Worm (Caenorhabditis elegans) whole organism, L4 larva: ENCODE results near the gene K05D4.9.

ENCODE experiments used
- aha-1 ChIP-seq: fragments of 150-350 bp; peaks from one replicate; lab custom pipeline; 2014; ENCODE audit warnings: missing biosample characterization, missing genetic modification characterization
- lin-1 ChIP-seq: fragments of 200-800 bp; sonication (Bioruptor generic); IDR thresholded peaks from 2 replicates; pipeline ENCODE4 v1.3.6; 2022; ENCODE audit warnings: missing genetic modification reagents, missing genetic modification characterization, missing compliant biosample characterization

K05D4.9 gene

ce11 chrV:16120499-16120898 lies 51.1 kb downstream of the K05D4.9 start:
- no peak for TF ChIP-seq lin-1
- TF ChIP-seq aha-1 (tag; lab: Kevin White, UChicago): peak; percentile 78
- TF ChIP-seq, all 104 proteins: peak for 1
